Fruit fly (Drosophila melanogaster) whole organism, pupa: Measurements from ENCODE around the gene Mdh2.
A peak's percentile ranks its signal among the peaks of the same experiment; 100 is the strongest.

Experiments
- CG10348 ChIP-seq: fragments of 200-800 bp; sonication (Bioruptor generic); IDR thresholded peaks from 2 replicates; pipeline ENCODE4 v1.3.6; 2022; ENCODE audit warnings: missing biosample characterization, missing genetic modification characterization
- CG12605 ChIP-seq: fragments of 200-800 bp; sonication (Bioruptor generic); IDR thresholded peaks from 2 replicates; pipeline ENCODE4 v1.3.6; 2022; ENCODE audit warnings: missing biosample characterization, missing genetic modification characterization
- CG13204 ChIP-seq: fragments of 200-800 bp; sonication (Bioruptor generic); optimal IDR thresholded peaks from 2 replicates; lab custom pipeline; 2018; ENCODE audit warnings: missing biosample characterization, mild to moderate bottlenecking, missing genetic modification characterization, moderate library complexity
- CG14655 ChIP-seq: fragments of 200-800 bp; sonication (Bioruptor generic); optimal IDR thresholded peaks from 3 replicates; lab custom pipeline; 2017; ENCODE audit warnings: mild to moderate bottlenecking, missing biosample characterization, missing genetic modification reagents, missing genetic modification characterization
- CG15710 ChIP-seq: fragments of 200-800 bp; sonication (Bioruptor generic); optimal IDR thresholded peaks from 2 replicates; lab custom pipeline; 2018; ENCODE audit warnings: missing biosample characterization, mild to moderate bottlenecking, missing genetic modification characterization, moderate library complexity
- CG17806 ChIP-seq: fragments of 200-800 bp; sonication (Bioruptor generic); optimal IDR thresholded peaks from 2 replicates; lab custom pipeline; 2018; ENCODE audit warnings: missing biosample characterization, mild to moderate bottlenecking, missing genetic modification characterization, moderate library complexity
- CG32121 ChIP-seq: fragments of 200-800 bp; sonication (Bioruptor generic); IDR thresholded peaks from 2 replicates; pipeline ENCODE4 v1.3.6; 2022; ENCODE audit warnings: missing biosample characterization, missing genetic modification characterization
- CG34367 ChIP-seq: fragments of 200-800 bp; sonication (Bioruptor generic); optimal IDR thresholded peaks from 2 replicates; lab custom pipeline; 2018; ENCODE audit warnings: missing biosample characterization, mild to moderate bottlenecking, missing genetic modification characterization
- CG4496 ChIP-seq: fragments of 200-800 bp; sonication (Bioruptor generic); IDR thresholded peaks from 3 replicates; pipeline ENCODE4 v1.3.6; 2022; ENCODE audit warnings: missing biosample characterization, missing genetic modification characterization
- CG8159 ChIP-seq: fragments of 200-800 bp; sonication (Bioruptor generic); optimal IDR thresholded peaks from 3 replicates; lab custom pipeline; 2018; ENCODE audit warnings: missing biosample characterization, mild to moderate bottlenecking, missing genetic modification characterization, moderate library complexity
- CG8301 ChIP-seq: fragments of 200-800 bp; sonication (Bioruptor generic); optimal IDR thresholded peaks from 2 replicates; lab custom pipeline; 2018; ENCODE audit warnings: missing biosample characterization, mild to moderate bottlenecking, missing genetic modification characterization
- CG9948 ChIP-seq: fragments of 200-800 bp; sonication (Bioruptor generic); optimal IDR thresholded peaks from 2 replicates; lab custom pipeline; 2018; ENCODE audit warnings: missing biosample characterization, mild to moderate bottlenecking, missing genetic modification characterization, moderate library complexity
- D1 ChIP-seq: fragments of 200-800 bp; sonication (Bioruptor generic); optimal IDR thresholded peaks from 2 replicates; lab custom pipeline; 2018; ENCODE audit warnings: missing biosample characterization, mild to moderate bottlenecking, missing genetic modification characterization, moderate library complexity
- EcR ChIP-seq: fragments of 200-800 bp; sonication (Bioruptor generic); optimal IDR thresholded peaks from 3 replicates; lab custom pipeline; 2019; ENCODE audit warnings: missing biosample characterization, missing genetic modification characterization, mild to moderate bottlenecking, moderate library complexity, missing genetic modification reagents
- Ets98B ChIP-seq: fragments of 200-800 bp; sonication (Bioruptor generic); IDR thresholded peaks from 2 replicates; pipeline ENCODE4 v1.3.6; 2022; ENCODE audit warnings: missing biosample characterization, missing genetic modification characterization
- Pif1A ChIP-seq: fragments of 200-800 bp; sonication (Bioruptor generic); optimal IDR thresholded peaks from 3 replicates; lab custom pipeline; 2016; ENCODE audit warnings: missing biosample characterization, missing genetic modification characterization
- Pif1B ChIP-seq: fragments of 200-800 bp; sonication (Bioruptor generic); optimal IDR thresholded peaks from 3 replicates; lab custom pipeline; 2016; ENCODE audit warnings: missing biosample characterization, missing genetic modification characterization
- Snoo ChIP-seq: fragments of 200-800 bp; sonication (Bioruptor generic); optimal IDR thresholded peaks from 3 replicates; lab custom pipeline; 2017; ENCODE audit warnings: missing biosample characterization, mild to moderate bottlenecking, missing genetic modification characterization, inconsistent platforms
- fd96Ca ChIP-seq: fragments of 200-800 bp; sonication (Bioruptor generic); IDR thresholded peaks from 3 replicates; pipeline ENCODE4 v1.3.6; 2022; ENCODE audit warnings: missing biosample characterization, missing genetic modification characterization
- gl ChIP-seq: fragments of 200-800 bp; sonication (Bioruptor generic); optimal IDR thresholded peaks from 2 replicates; lab custom pipeline; 2018; ENCODE audit warnings: missing biosample characterization, mild to moderate bottlenecking, missing genetic modification characterization
- rn ChIP-seq: fragments of 200-800 bp; sonication (Bioruptor generic); IDR thresholded peaks from 2 replicates; pipeline ENCODE4 v1.3.6; 2022; ENCODE audit warnings: missing biosample characterization, missing genetic modification characterization

Gene Mdh2

dm6 chr3R:18223434-18223833, 2.8 kb upstream of the Mdh2 start, which contains the start of the genes mTerf5 and Non3:
TSS of gene mTerf5 (minus strand) at chr3R:18223682.
TSS of gene Non3 (plus strand) at chr3R:18223722.
- peak; percentile 42 for TF ChIP-seq CG8159 (tag; lab: Kevin White, UChicago)
- TF ChIP-seq CG9948 (tag; lab: Kevin White, UChicago): peak; percentile 5
- peak; percentile 49 for TF ChIP-seq CG15710 (tag; lab: Kevin White, UChicago)
- TF ChIP-seq CG4496 (GFP tag; lab: Robert Waterston, UW): no peak
- no peak for TF ChIP-seq Pif1B (GFP tag; lab: Kevin White, UChicago)
- TF ChIP-seq Snoo (tag; lab: Kevin White, UChicago): peak; percentile 33
- TF ChIP-seq CG10348 (GFP tag; lab: Robert Waterston, UW): no peak
- TF ChIP-seq CG17806: peak; percentile 37
- peak; percentile 86 for TF ChIP-seq EcR
- peak; percentile 25; the same call in 1 of the 2 replicates for TF ChIP-seq CG12605
- TF ChIP-seq D1 (tag; lab: Kevin White, UChicago): no peak
- TF ChIP-seq CG8301 (tag; lab: Kevin White, UChicago): no peak
- TF ChIP-seq Ets98B (GFP tag; lab: Robert Waterston, UW): peak; percentile 32; the same call in 1 of the 2 replicates
- peak; percentile 61; the same call in 2 of the 3 replicates for TF ChIP-seq fd96Ca
- TF ChIP-seq CG32121: 0 out of 2 replicates have a peak, but pooled peaks have one; percentile 35
- TF ChIP-seq gl: no peak
- no peak for TF ChIP-seq Pif1A (GFP tag; lab: Kevin White, UChicago)
- no peak for TF ChIP-seq CG13204 (GFP tag; lab: Kevin White, UChicago)
- no peak for TF ChIP-seq CG14655 (GFP tag; lab: Kevin White, UChicago)
- no peak for TF ChIP-seq rn (GFP tag; lab: Robert Waterston, UW)

DNA sequence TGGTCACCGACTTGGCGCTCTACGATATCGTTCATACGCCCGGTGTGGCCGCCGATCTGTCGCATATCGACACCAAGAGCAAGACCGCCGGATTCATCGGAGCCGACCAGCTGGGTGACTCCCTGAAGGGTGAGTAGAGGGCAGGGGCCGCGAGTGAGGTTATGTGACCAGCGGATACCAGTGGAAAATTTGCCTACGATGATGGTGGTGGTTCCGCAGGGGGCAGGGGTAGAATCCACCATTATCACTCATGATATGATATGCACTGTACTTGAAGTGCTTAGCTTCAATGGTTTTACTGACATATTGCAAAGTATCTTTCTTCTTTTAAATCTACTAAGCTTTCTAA, 587 bp downstream of the Mdh2 start:
- TF ChIP-seq Pif1B (GFP tag; lab: Kevin White, UChicago) (no peak), gl (no peak), CG32121 (0 out of 2 replicates have a peak, but pooled peaks have one; percentile 25), EcR (peak; percentile 73), CG4496 (GFP tag; lab: Robert Waterston, UW) (peak; percentile 24; the same call in 2 of the 3 replicates)

- TF ChIP-seq CG34367 (tag; lab: Kevin White, UChicago) (no peak), CG10348 (GFP tag; lab: Robert Waterston, UW) (no peak), fd96Ca (no peak), CG12605 (no peak), Ets98B (GFP tag; lab: Robert Waterston, UW) (no peak), CG14655 (GFP tag; lab: Kevin White, UChicago) (no peak), Pif1A (GFP tag; lab: Kevin White, UChicago) (no peak), CG15710 (tag; lab: Kevin White, UChicago) (no peak), gl (no peak), Pif1B (GFP tag; lab: Kevin White, UChicago) (no peak), CG17806 (no peak), CG13204 (GFP tag; lab: Kevin White, UChicago) (no peak)
Observed at dm6 chr3R:18227385-18227784, 1.2 kb downstream of the Mdh2 start.

- TF ChIP-seq Ets98B (GFP tag; lab: Robert Waterston, UW) (peak; percentile 29; the same call in 1 of the 2 replicates), CG4496 (GFP tag; lab: Robert Waterston, UW) (no peak)
Observed at dm6 chr3R:18228713-18229222, 2.6 kb downstream of the Mdh2 start.

dm6 chr3R:18230229-18230628, 4.0 kb downstream of the Mdh2 start:
- TF ChIP-seq Ets98B (GFP tag; lab: Robert Waterston, UW) (no peak), CG32121 (no peak), CG10348 (GFP tag; lab: Robert Waterston, UW) (no peak), Snoo (tag; lab: Kevin White, UChicago) (no peak), CG8159 (tag; lab: Kevin White, UChicago) (no peak), gl (no peak), CG13204 (GFP tag; lab: Kevin White, UChicago) (no peak), CG14655 (GFP tag; lab: Kevin White, UChicago) (no peak), CG4496 (GFP tag; lab: Robert Waterston, UW) (no peak), CG9948 (tag; lab: Kevin White, UChicago) (no peak), CG15710 (tag; lab: Kevin White, UChicago) (no peak), CG8301 (tag; lab: Kevin White, UChicago) (no peak), CG12605 (no peak), CG34367 (tag; lab: Kevin White, UChicago) (no peak), Pif1A (GFP tag; lab: Kevin White, UChicago) (no peak), Pif1B (GFP tag; lab: Kevin White, UChicago) (no peak), fd96Ca (no peak), EcR (no peak)

- TF ChIP-seq CG15710 (tag; lab: Kevin White, UChicago) (no peak), CG4496 (GFP tag; lab: Robert Waterston, UW) (no peak), fd96Ca (no peak), gl (no peak), CG12605 (no peak), Ets98B (GFP tag; lab: Robert Waterston, UW) (no peak), CG34367 (tag; lab: Kevin White, UChicago) (no peak), Snoo (tag; lab: Kevin White, UChicago) (no peak), CG13204 (GFP tag; lab: Kevin White, UChicago) (no peak), rn (GFP tag; lab: Robert Waterston, UW) (no peak), CG8301 (tag; lab: Kevin White, UChicago) (no peak), D1 (tag; lab: Kevin White, UChicago) (no peak), Pif1A (GFP tag; lab: Kevin White, UChicago) (no peak), CG17806 (no peak), EcR (no peak), CG32121 (no peak)
Observed at dm6 chr3R:18232187-18232586, 6.0 kb downstream of the Mdh2 start.
